Worm (Caenorhabditis elegans) whole organism, L3 larva: ENCODE measurements around the gene C52A10.3.

Experiments used
- ama-1 ChIP-seq: fragments of 150-350 bp; optimal IDR thresholded peaks from 2 replicates; lab custom pipeline; 2018
- jun-1 ChIP-seq: fragments of 150-350 bp; optimal IDR thresholded peaks from 2 replicates; lab custom pipeline; 2014; ENCODE audit warnings: missing biosample characterization, missing genetic modification reagents, missing genetic modification characterization
- lin-15B ChIP-seq: fragments of 150-350 bp; optimal IDR thresholded peaks from 2 replicates; lab custom pipeline; 2014; ENCODE audit warnings: missing biosample characterization, missing genetic modification characterization
- mml-1 ChIP-seq: fragments of 150-350 bp; sonication (generic microtip); optimal IDR thresholded peaks from 3 replicates; lab custom pipeline; 2014; ENCODE audit warnings: missing biosample characterization, missing genetic modification characterization
- nhr-25 ChIP-seq: sonication (generic microtip); optimal IDR thresholded peaks from 2 replicates; lab custom pipeline; 2017; ENCODE audit warnings: missing biosample characterization, missing genetic modification characterization
- nhr-28 ChIP-seq: fragments of 150-350 bp; optimal IDR thresholded peaks from 2 replicates; lab custom pipeline; 2014; ENCODE audit warnings: missing biosample characterization, missing genetic modification characterization

DNA sequence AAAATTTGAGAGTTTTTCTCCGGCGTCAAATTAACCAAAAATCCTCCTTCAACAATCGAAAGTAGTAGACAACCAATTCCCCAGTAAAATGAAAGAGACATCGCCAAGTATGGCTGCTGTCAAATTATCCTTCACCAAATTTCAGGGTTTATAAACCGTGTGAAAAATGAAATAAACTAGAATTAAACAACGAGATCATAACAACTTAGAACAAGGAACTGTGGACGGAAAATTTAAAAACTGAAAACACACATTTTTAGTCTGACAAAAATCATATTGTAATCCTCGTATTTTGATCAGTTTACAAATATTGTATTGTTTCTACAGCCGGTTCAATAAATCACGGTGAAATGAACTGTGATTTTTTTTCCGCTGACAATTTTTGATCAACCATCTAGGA, 23.7 kb upstream of the C52A10.3 start, which contains the start of gene cest-30:
- no peak for TF ChIP-seq nhr-25 (tag; lab: Kevin White, UChicago)
- no peak for TF ChIP-seq mml-1 (tag; lab: Kevin White, UChicago)
- no peak for TF ChIP-seq jun-1 (tag; lab: Kevin White, UChicago)
- TF ChIP-seq nhr-28, result no peak
- TF ChIP-seq ama-1 (lab: Kevin White, UChicago), result no peak
- no peak for TF ChIP-seq lin-15B
